Worm (Caenorhabditis elegans) whole organism, early embryonic: ENCODE data around the gene hacl-1.

Experiments used
- B0310.2 ChIP-seq: sonication (generic microtip); optimal IDR thresholded peaks from 2 replicates; lab custom pipeline; 2016; ENCODE audit warnings: mild to moderate bottlenecking, missing genetic modification characterization, missing compliant biosample characterization
- F13C5.2 ChIP-seq: sonication (generic microtip); optimal IDR thresholded peaks from 2 replicates; lab custom pipeline; 2017; ENCODE audit warnings: mild to moderate bottlenecking, missing genetic modification characterization, inconsistent platforms, missing compliant biosample characterization
- aly-1 ChIP-seq: sonication (generic microtip); optimal IDR thresholded peaks from 2 replicates; lab custom pipeline; 2016; ENCODE audit warnings: missing genetic modification characterization, missing compliant biosample characterization
- ama-1 ChIP-seq: fragments of 150-350 bp; optimal IDR thresholded peaks from 2 replicates; lab custom pipeline; 2014
- ceh-13 ChIP-seq: fragments of 200-800 bp; sonication (Bioruptor generic); optimal IDR thresholded peaks from 2 replicates; lab custom pipeline; 2018; ENCODE audit warnings: mild to moderate bottlenecking, missing genetic modification characterization, missing compliant biosample characterization
- ceh-36 ChIP-seq: sonication (generic microtip); optimal IDR thresholded peaks from 2 replicates; lab custom pipeline; 2016; ENCODE audit warnings: missing genetic modification characterization, inconsistent platforms, missing compliant biosample characterization
- ets-7 ChIP-seq: sonication (generic microtip); optimal IDR thresholded peaks from 2 replicates; lab custom pipeline; 2016; ENCODE audit warnings: missing genotype, missing genetic modification characterization, missing compliant biosample characterization
- flt-1 ChIP-seq: fragments of 200-800 bp; sonication (Bioruptor generic); IDR thresholded peaks from 2 replicates; pipeline ENCODE4 v1.3.6; 2022; ENCODE audit warnings: missing genetic modification characterization, missing compliant biosample characterization
- hmbx-1 ChIP-seq: sonication (generic microtip); optimal IDR thresholded peaks from 2 replicates; lab custom pipeline; 2016; ENCODE audit warnings: mild to moderate bottlenecking, missing genetic modification characterization, missing compliant biosample characterization
- hmg-4 ChIP-seq: fragments of 200-800 bp; sonication (Bioruptor generic); optimal IDR thresholded peaks from 2 replicates; lab custom pipeline; 2018; ENCODE audit warnings: mild to moderate bottlenecking, missing genetic modification characterization, missing compliant biosample characterization
- hnd-1 ChIP-seq: sonication (generic microtip); optimal IDR thresholded peaks from 2 replicates; lab custom pipeline; 2016; ENCODE audit warnings: missing genetic modification characterization, missing compliant biosample characterization
- pes-1 ChIP-seq: fragments of 200-800 bp; sonication (Bioruptor generic); IDR thresholded peaks from 2 replicates; pipeline ENCODE4 v1.3.6; 2022; ENCODE audit warnings: missing genetic modification reagents, missing genetic modification characterization, missing compliant biosample characterization
- scrt-1 ChIP-seq: fragments of 200-800 bp; sonication (Bioruptor generic); IDR thresholded peaks from 2 replicates; pipeline ENCODE4 v1.3.6; 2022; ENCODE audit warnings: missing genetic modification characterization, missing compliant biosample characterization
- sea-1 ChIP-seq: fragments of 200-800 bp; sonication (Bioruptor generic); conservative IDR thresholded peaks from 2 replicates; pipeline ENCODE4 v1.3.6; 2022; ENCODE audit warnings: missing genetic modification characterization, missing compliant biosample characterization
- tbx-11 ChIP-seq: fragments of 200-800 bp; sonication (Bioruptor generic); IDR thresholded peaks from 2 replicates; pipeline ENCODE4 v1.3.6; 2022; ENCODE audit warnings: missing genetic modification characterization, missing compliant biosample characterization
- tbx-37 ChIP-seq: fragments of 200-800 bp; sonication (Bioruptor generic); conservative IDR thresholded peaks from 2 replicates; pipeline ENCODE4 v1.3.6; 2022; ENCODE audit warnings: missing genetic modification reagents, missing genetic modification characterization, missing compliant biosample characterization
- tra-4 ChIP-seq: sonication (generic microtip); optimal IDR thresholded peaks from 2 replicates; lab custom pipeline; 2017; ENCODE audit warnings: missing genetic modification characterization, missing compliant biosample characterization

Gene hacl-1

ce11 chrII:11476410-11476809 is 16.4 kb downstream of the hacl-1 start, which contains the start of gene W02B12.16:
W02B12.16 (minus strand) TSS chrII:11476510.
- TF ChIP-seq aly-1 (tag; lab: Kevin White, UChicago) (no peak), scrt-1 (GFP tag; lab: Robert Waterston, UW) (no peak), hnd-1 (tag; lab: Kevin White, UChicago) (no peak), tbx-11 (GFP tag; lab: Robert Waterston, UW) (no peak), hmbx-1 (tag; lab: Kevin White, UChicago) (no peak), F13C5.2 (tag; lab: Kevin White, UChicago) (no peak), tbx-37 (GFP tag; lab: Robert Waterston, UW) (no peak), tra-4 (tag; lab: Kevin White, UChicago) (no peak), ama-1 (lab: Kevin White, UChicago) (no peak), B0310.2 (tag; lab: Kevin White, UChicago) (no peak), flt-1 (GFP tag; lab: Robert Waterston, UW) (no peak), ceh-13 (GFP tag; lab: Kevin White, UChicago) (no peak), ets-7 (tag; lab: Kevin White, UChicago) (no peak), hmg-4 (no peak)

ce11 chrII:11473525-11474181 is 19.1 kb downstream of the hacl-1 start, which contains the start of the genes metl-1 and W02B12.11:
metl-1 (minus strand) TSS chrII:11473575.
W02B12.11 (plus strand) TSS chrII:11473861.
- no peak for TF ChIP-seq ets-7 (tag; lab: Kevin White, UChicago)
- TF ChIP-seq hmg-4 = peak; percentile 22
- TF ChIP-seq aly-1 (tag; lab: Kevin White, UChicago) = no peak
- TF ChIP-seq flt-1 (GFP tag; lab: Robert Waterston, UW) = peak; percentile 72
- no peak for TF ChIP-seq ama-1 (lab: Kevin White, UChicago)
- TF ChIP-seq tbx-37 (GFP tag; lab: Robert Waterston, UW) = peak; percentile 62; the same call in 1 of the 2 replicates
- TF ChIP-seq F13C5.2 (tag; lab: Kevin White, UChicago) = peak; percentile 44

ce11 chrII:11472542-11472941 is 20.2 kb downstream of the hacl-1 start:
- TF ChIP-seq tbx-37 (GFP tag; lab: Robert Waterston, UW) (no peak), ceh-36 (tag; lab: Kevin White, UChicago) (no peak), F13C5.2 (tag; lab: Kevin White, UChicago) (no peak), flt-1 (GFP tag; lab: Robert Waterston, UW) (no peak), sea-1 (GFP tag; lab: Robert Waterston, UW) (no peak), tra-4 (tag; lab: Kevin White, UChicago) (no peak), hmbx-1 (tag; lab: Kevin White, UChicago) (no peak), hnd-1 (tag; lab: Kevin White, UChicago) (no peak), ets-7 (tag; lab: Kevin White, UChicago) (no peak), ama-1 (lab: Kevin White, UChicago) (no peak), aly-1 (tag; lab: Kevin White, UChicago) (no peak), tbx-11 (GFP tag; lab: Robert Waterston, UW) (no peak), scrt-1 (GFP tag; lab: Robert Waterston, UW) (no peak), ceh-13 (GFP tag; lab: Kevin White, UChicago) (no peak), hmg-4 (no peak), pes-1 (GFP tag; lab: Robert Waterston, UW) (no peak), B0310.2 (tag; lab: Kevin White, UChicago) (no peak)

ce11 chrII:11471916-11472315 is 20.8 kb downstream of the hacl-1 start, which contains the start of gene mfn-1:
mfn-1 (minus strand) TSS chrII:11472016.
- TF ChIP-seq tra-4 (tag; lab: Kevin White, UChicago) (no peak), tbx-11 (GFP tag; lab: Robert Waterston, UW) (no peak), ceh-36 (tag; lab: Kevin White, UChicago) (no peak), aly-1 (tag; lab: Kevin White, UChicago) (no peak), B0310.2 (tag; lab: Kevin White, UChicago) (no peak), pes-1 (GFP tag; lab: Robert Waterston, UW) (no peak), F13C5.2 (tag; lab: Kevin White, UChicago) (no peak), hmg-4 (no peak), ets-7 (tag; lab: Kevin White, UChicago) (no peak), hmbx-1 (tag; lab: Kevin White, UChicago) (no peak), hnd-1 (tag; lab: Kevin White, UChicago) (no peak), ceh-13 (GFP tag; lab: Kevin White, UChicago) (no peak), tbx-37 (GFP tag; lab: Robert Waterston, UW) (no peak), flt-1 (GFP tag; lab: Robert Waterston, UW) (no peak), scrt-1 (GFP tag; lab: Robert Waterston, UW) (no peak), sea-1 (GFP tag; lab: Robert Waterston, UW) (no peak), ama-1 (lab: Kevin White, UChicago) (no peak)

ce11 chrII:11469574-11470108 is 23.1 kb downstream of the hacl-1 start, which contains the start of gene cisd-1:
cisd-1 (minus strand) TSS chrII:11469624.
- TF ChIP-seq sea-1 (GFP tag; lab: Robert Waterston, UW) = no peak

ce11 chrII:11467541-11467940 is 25.2 kb downstream of the hacl-1 start, which contains the start of gene klp-17:
klp-17 (minus strand) TSS chrII:11467641.
- no peak for TF ChIP-seq aly-1 (tag; lab: Kevin White, UChicago)
- TF ChIP-seq ama-1 (lab: Kevin White, UChicago) = no peak
- TF ChIP-seq ceh-36 (tag; lab: Kevin White, UChicago) = no peak
- no peak for TF ChIP-seq sea-1 (GFP tag; lab: Robert Waterston, UW)
- no peak for TF ChIP-seq ets-7 (tag; lab: Kevin White, UChicago)
- no peak for TF ChIP-seq hmbx-1 (tag; lab: Kevin White, UChicago)
- TF ChIP-seq F13C5.2 (tag; lab: Kevin White, UChicago) = no peak
- TF ChIP-seq B0310.2 (tag; lab: Kevin White, UChicago) = no peak
- no peak for TF ChIP-seq tbx-37 (GFP tag; lab: Robert Waterston, UW)
- no peak for TF ChIP-seq pes-1 (GFP tag; lab: Robert Waterston, UW)
- no peak for TF ChIP-seq hnd-1 (tag; lab: Kevin White, UChicago)
